Worm (Caenorhabditis elegans) whole organism, L3 larva: ENCODE data around the gene idpc-1.

Experiments used
- ZK546.5 ChIP-seq: sonication (generic microtip); optimal IDR thresholded peaks from 2 replicates; lab custom pipeline; 2017; ENCODE audit warnings: missing biosample characterization, missing genetic modification characterization
- aly-2 ChIP-seq: fragments of 150-350 bp; optimal IDR thresholded peaks from 2 replicates; lab custom pipeline; 2014; ENCODE audit warnings: missing biosample characterization, missing genetic modification characterization
- ama-1 ChIP-seq: fragments of 150-350 bp; optimal IDR thresholded peaks from 2 replicates; lab custom pipeline; 2018
- ceh-28 ChIP-seq: fragments of 150-350 bp; optimal IDR thresholded peaks from 2 replicates; lab custom pipeline; 2014; ENCODE audit warnings: missing biosample characterization, missing genetic modification reagents, missing genetic modification characterization
- ceh-9 ChIP-seq: sonication (generic microtip); optimal IDR thresholded peaks from 2 replicates; lab custom pipeline; 2018; ENCODE audit warnings: missing biosample characterization, missing genetic modification characterization
- daf-12 ChIP-seq: fragments of 150-350 bp; optimal IDR thresholded peaks from 2 replicates; lab custom pipeline; 2014; ENCODE audit warnings: missing biosample characterization, missing genetic modification reagents, missing genetic modification characterization
- egl-5 ChIP-seq: fragments of 150-350 bp; optimal IDR thresholded peaks from 2 replicates; lab custom pipeline; 2017; ENCODE audit warnings: missing biosample characterization, missing genetic modification reagents, missing genetic modification characterization, inconsistent platforms
- elt-2 ChIP-seq: sonication (generic microtip); optimal IDR thresholded peaks from 2 replicates; lab custom pipeline; 2016; ENCODE audit warnings: missing genetic modification reagents, mild to moderate bottlenecking, missing genetic modification characterization, missing compliant biosample characterization
- elt-3 ChIP-seq, 3 experiments: fragments of 150-350 bp in 1 of 3; sonication (generic microtip) in 2 of 3; optimal IDR thresholded peaks; 2 replicates in 2 of 3; 4 replicates in 1 of 3; lab custom pipeline; 2014 to 2017; ENCODE audit warnings: missing biosample characterization in 3 of 3, missing genetic modification characterization in 3 of 3
- eor-1 ChIP-seq, 2 experiments: fragments of 150-350 bp; optimal IDR thresholded peaks; 2 replicates each; lab custom pipeline; 2014 to 2018; ENCODE audit warnings: missing biosample characterization in 2 of 2, missing genetic modification characterization in 2 of 2
- fkh-10 ChIP-seq: sonication (generic microtip); optimal IDR thresholded peaks from 2 replicates; lab custom pipeline; 2017; ENCODE audit warnings: missing biosample characterization, missing genetic modification reagents, missing genetic modification characterization
- fkh-2 ChIP-seq: fragments of 150-350 bp; optimal IDR thresholded peaks from 2 replicates; lab custom pipeline; 2014; ENCODE audit warnings: missing biosample characterization, missing genetic modification reagents, missing genetic modification characterization
- hmg-11 ChIP-seq: sonication (generic microtip); optimal IDR thresholded peaks from 2 replicates; lab custom pipeline; 2016; ENCODE audit warnings: missing genetic modification characterization, missing compliant biosample characterization
- lin-15B ChIP-seq: fragments of 150-350 bp; optimal IDR thresholded peaks from 2 replicates; lab custom pipeline; 2014; ENCODE audit warnings: missing biosample characterization, missing genetic modification characterization
- lin-39 ChIP-seq: fragments of 150-350 bp; optimal IDR thresholded peaks from 2 replicates; lab custom pipeline; 2018; ENCODE audit warnings: missing biosample characterization, missing genetic modification reagents, missing genetic modification characterization
- lsy-12 ChIP-seq: sonication (generic microtip); optimal IDR thresholded peaks from 2 replicates; lab custom pipeline; 2016; ENCODE audit warnings: mild to moderate bottlenecking, missing genetic modification characterization, missing compliant biosample characterization
- mdl-1 ChIP-seq: fragments of 150-350 bp; optimal IDR thresholded peaks from 2 replicates; lab custom pipeline; 2014; ENCODE audit warnings: missing biosample characterization, missing genetic modification characterization
- nfya-1 ChIP-seq: sonication (generic microtip); optimal IDR thresholded peaks from 2 replicates; lab custom pipeline; 2017; ENCODE audit warnings: missing genetic modification characterization, mild to moderate bottlenecking, missing compliant biosample characterization, antibody characterized with exemption, moderate library complexity; ENCODE audit not compliant: insufficient read depth
- nhr-11 ChIP-seq: fragments of 150-350 bp; optimal IDR thresholded peaks from 2 replicates; lab custom pipeline; 2014; ENCODE audit warnings: missing biosample characterization, missing genetic modification characterization
- nhr-237 ChIP-seq: fragments of 150-350 bp; optimal IDR thresholded peaks from 2 replicates; lab custom pipeline; 2014; ENCODE audit warnings: missing biosample characterization, missing genetic modification characterization
- nhr-25 ChIP-seq: sonication (generic microtip); optimal IDR thresholded peaks from 2 replicates; lab custom pipeline; 2017; ENCODE audit warnings: missing biosample characterization, missing genetic modification characterization
- nhr-28 ChIP-seq: fragments of 150-350 bp; optimal IDR thresholded peaks from 2 replicates; lab custom pipeline; 2014; ENCODE audit warnings: missing biosample characterization, missing genetic modification characterization
- nhr-43 ChIP-seq: sonication (generic microtip); optimal IDR thresholded peaks from 2 replicates; lab custom pipeline; 2016; ENCODE audit warnings: mild to moderate bottlenecking, missing genetic modification characterization, missing compliant biosample characterization; ENCODE audit not compliant: poor library complexity, severe bottlenecking
- nhr-67 ChIP-seq: fragments of 150-350 bp; optimal IDR thresholded peaks from 2 replicates; lab custom pipeline; 2014; ENCODE audit warnings: missing biosample characterization, missing genetic modification characterization
- nhr-76 ChIP-seq: fragments of 150-350 bp; sonication (generic microtip); optimal IDR thresholded peaks from 5 replicates; lab custom pipeline; 2014; ENCODE audit warnings: missing biosample characterization, missing genetic modification characterization
- pha-4 ChIP-seq: fragments of 150-350 bp; optimal IDR thresholded peaks from 2 replicates; lab custom pipeline; 2014; ENCODE audit warnings: missing biosample characterization, missing genetic modification reagents, missing genetic modification characterization
- sea-2 ChIP-seq: fragments of 150-350 bp; sonication (generic microtip); optimal IDR thresholded peaks from 4 replicates; lab custom pipeline; 2014; ENCODE audit warnings: missing biosample characterization, missing genetic modification reagents, missing genetic modification characterization
- tbx-2 ChIP-seq: sonication (generic microtip); optimal IDR thresholded peaks from 2 replicates; lab custom pipeline; 2016; ENCODE audit warnings: mild to moderate bottlenecking, missing genetic modification characterization, missing compliant biosample characterization
- unc-62 ChIP-seq: fragments of 150-350 bp; sonication (generic microtip); optimal IDR thresholded peaks from 4 replicates; lab custom pipeline; 2014; ENCODE audit warnings: missing biosample characterization, missing genetic modification reagents, missing genetic modification characterization
- ztf-11 ChIP-seq: fragments of 150-350 bp; optimal IDR thresholded peaks from 2 replicates; lab custom pipeline; 2014; ENCODE audit warnings: missing biosample characterization, missing genetic modification characterization

The idpc-1 gene

DNA sequence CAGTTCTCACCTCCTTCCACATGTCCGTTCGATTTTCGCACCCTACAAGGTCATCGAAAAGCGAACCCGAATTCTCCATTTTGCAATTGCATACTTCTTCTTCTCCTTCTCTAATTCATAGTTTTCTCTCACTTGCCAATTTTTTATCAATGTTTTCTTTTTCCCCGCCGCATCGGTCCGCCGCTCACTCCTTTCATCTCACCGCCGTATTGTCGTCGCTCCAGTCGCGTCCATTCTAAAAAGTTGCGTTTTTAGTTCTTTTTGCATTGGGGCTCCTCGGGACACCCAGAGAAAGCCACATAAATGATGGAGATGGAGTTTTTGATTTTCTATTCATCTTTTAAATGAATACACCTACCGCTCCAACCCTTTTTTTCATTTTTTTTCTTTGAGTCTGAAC lies 24.4 kb downstream of the idpc-1 start:
- TF ChIP-seq sea-2 (GFP tag; lab: Kevin White, UChicago) (no peak), elt-2 (peak; percentile 16)
- TF ChIP-seq, all 47 proteins: peak for 1

DNA sequence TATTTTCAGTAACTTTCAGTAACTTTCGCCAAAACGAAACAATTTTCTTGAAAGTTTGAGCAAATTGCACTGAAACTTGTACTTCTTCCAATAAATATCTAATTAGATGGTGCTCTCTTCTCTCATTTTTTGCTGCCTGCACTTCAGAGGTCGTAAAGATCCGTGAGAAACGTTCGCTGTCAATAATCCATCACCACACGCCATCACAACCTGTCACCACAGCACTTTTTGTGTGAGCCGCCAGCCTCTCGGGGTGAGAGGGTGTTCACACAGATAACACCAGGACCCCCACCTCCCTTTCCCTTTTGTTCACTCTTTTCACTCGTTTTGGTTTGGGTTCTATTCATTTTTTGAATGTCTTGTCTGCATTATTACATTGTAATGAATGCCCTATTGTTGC lies 25.5 kb downstream of the idpc-1 start:
- TF ChIP-seq nhr-67 (tag; lab: Kevin White, UChicago), result no peak
- TF ChIP-seq nfya-1, result no peak
- TF ChIP-seq egl-5 (tag; lab: Kevin White, UChicago), result no peak
- no peak for TF ChIP-seq ama-1 (lab: Kevin White, UChicago)
- TF ChIP-seq fkh-10, result no peak
- no peak for TF ChIP-seq mdl-1
- TF ChIP-seq ceh-9 (tag; lab: Kevin White, UChicago), result no peak
- TF ChIP-seq ztf-11 (tag; lab: Kevin White, UChicago), result no peak
- no peak for TF ChIP-seq elt-2
- no peak for TF ChIP-seq tbx-2 (tag; lab: Kevin White, UChicago)
- no peak for TF ChIP-seq daf-12
- TF ChIP-seq nhr-28 (tag; lab: Kevin White, UChicago), result no peak
- TF ChIP-seq lsy-12 (tag; lab: Kevin White, UChicago), result no peak

DNA sequence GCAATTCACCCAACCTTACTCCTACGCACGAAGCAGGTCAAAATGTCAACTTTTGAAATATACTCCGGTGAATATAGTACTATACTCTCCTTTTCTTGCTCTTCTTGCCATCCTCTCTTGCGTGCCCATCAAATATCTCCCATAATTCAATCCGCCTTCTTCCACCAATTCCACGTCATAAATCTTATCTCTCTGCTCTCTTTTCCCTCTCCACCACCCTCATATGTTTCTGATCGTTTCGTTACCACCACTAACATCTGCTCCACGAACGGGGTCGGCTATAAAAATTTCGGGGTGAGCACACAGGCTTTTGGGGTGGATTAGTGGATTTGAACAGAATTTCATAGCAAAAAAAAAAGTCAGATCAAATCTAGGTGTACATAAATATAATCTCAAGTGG lies 27.0 kb downstream of the idpc-1 start:
- TF ChIP-seq nhr-43 (tag; lab: Kevin White, UChicago), result no peak

DNA sequence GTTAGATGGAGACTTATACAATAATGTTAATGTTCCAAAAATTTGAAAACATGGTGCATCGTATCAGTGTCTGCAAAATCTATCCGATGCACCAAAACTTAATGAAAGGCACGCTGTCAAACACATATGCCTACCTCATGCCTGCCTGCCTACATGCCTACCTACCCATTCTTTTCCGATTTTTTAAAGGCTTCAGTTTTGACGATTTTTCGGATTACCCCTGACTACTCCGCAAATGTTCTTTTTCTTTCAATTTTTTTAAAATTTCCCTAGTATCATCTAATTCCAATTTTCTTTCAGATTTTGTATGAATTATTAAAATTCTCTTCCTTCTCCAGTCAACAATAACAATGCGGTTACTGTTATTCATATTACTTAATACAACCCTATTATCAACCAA lies 29.6 kb downstream of the idpc-1 start, which contains the start of gene plr-1:
Gene plr-1 (plus strand): TSS at position 301 of the 400 bp plus-strand sequence.
- no peak for TF ChIP-seq ztf-11 (tag; lab: Kevin White, UChicago)
- TF ChIP-seq mdl-1, result no peak

DNA sequence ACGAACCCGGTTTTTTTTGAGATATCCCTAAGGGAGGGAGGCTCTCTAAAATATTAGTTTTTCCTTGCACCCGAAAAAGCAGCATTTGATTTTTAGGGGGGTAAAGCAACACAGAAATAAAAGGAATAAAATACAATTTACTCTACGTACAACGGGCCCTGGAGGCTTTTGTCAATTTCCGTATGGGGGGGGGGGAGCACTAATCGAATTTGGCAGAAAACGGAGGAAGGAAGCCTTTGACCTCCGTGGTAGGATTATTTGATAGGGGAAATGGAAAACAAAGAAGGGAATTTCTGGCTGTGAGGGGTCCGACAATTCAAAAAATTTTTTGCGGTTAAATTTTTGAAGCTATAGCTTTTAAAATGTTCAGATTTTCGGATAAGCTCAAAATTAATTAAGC lies 30.9 kb downstream of the idpc-1 start:
- TF ChIP-seq nhr-76 (tag; lab: Kevin White, UChicago) (no peak), nhr-43 (tag; lab: Kevin White, UChicago) (no peak), unc-62 (GFP tag; lab: Kevin White, UChicago) (no peak), nhr-25 (no peak), eor-1 (tag; optimal IDR thresholded peaks at IDR 0.05; lab: Kevin White, UChicago) (no peak), daf-12 (no peak), pha-4 (tag; lab: Kevin White, UChicago) (no peak), elt-2 (no peak), hmg-11 (tag; lab: Kevin White, UChicago) (no peak), nhr-237 (tag; lab: Kevin White, UChicago) (no peak), fkh-10 (no peak), egl-5 (tag; lab: Kevin White, UChicago) (no peak), tbx-2 (tag; lab: Kevin White, UChicago) (no peak), ama-1 (lab: Kevin White, UChicago) (no peak), ceh-28 (no peak), sea-2 (GFP tag; lab: Kevin White, UChicago) (no peak), ZK546.5 (tag; lab: Kevin White, UChicago) (no peak), lin-39 (tag; lab: Kevin White, UChicago) (no peak)

DNA sequence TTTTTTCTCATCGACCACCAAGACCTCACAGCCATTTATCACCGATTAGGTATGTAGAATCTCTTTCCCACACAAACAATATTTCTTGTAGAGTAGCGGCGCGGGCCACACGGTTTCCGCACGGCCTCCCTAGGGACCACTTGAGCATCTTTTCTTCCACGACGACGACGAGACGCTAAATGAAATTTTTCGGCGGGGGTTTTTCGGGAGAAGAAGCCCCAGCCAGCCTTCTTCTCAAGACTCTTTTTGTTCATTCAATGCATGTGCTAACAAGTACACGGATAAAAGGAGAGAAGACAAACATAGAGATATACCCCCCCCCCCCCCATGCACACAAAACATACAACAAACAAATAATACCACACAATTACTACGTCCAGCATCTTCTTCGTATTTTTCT lies 32.0 kb downstream of the idpc-1 start:
- TF ChIP-seq nhr-237 (tag; lab: Kevin White, UChicago) (no peak), sea-2 (GFP tag; lab: Kevin White, UChicago) (no peak), nhr-25 (no peak), lin-15B (tag; lab: Kevin White, UChicago) (no peak), ZK546.5 (tag; lab: Kevin White, UChicago) (no peak), fkh-2 (tag; lab: Kevin White, UChicago) (no peak), nhr-11 (no peak), unc-62 (GFP tag; lab: Kevin White, UChicago) (no peak), tbx-2 (tag; lab: Kevin White, UChicago) (no peak), elt-3 (tag; optimal IDR thresholded peaks at IDR 0.05; lab: Kevin White, UChicago) (no peak), eor-1 (tag; optimal IDR thresholded peaks at IDR 0.05; lab: Kevin White, UChicago) (no peak), aly-2 (no peak), nhr-43 (tag; lab: Kevin White, UChicago) (no peak)
